Fruit fly (Drosophila melanogaster): ENCODE data around the gene CG7369.

DNA sequence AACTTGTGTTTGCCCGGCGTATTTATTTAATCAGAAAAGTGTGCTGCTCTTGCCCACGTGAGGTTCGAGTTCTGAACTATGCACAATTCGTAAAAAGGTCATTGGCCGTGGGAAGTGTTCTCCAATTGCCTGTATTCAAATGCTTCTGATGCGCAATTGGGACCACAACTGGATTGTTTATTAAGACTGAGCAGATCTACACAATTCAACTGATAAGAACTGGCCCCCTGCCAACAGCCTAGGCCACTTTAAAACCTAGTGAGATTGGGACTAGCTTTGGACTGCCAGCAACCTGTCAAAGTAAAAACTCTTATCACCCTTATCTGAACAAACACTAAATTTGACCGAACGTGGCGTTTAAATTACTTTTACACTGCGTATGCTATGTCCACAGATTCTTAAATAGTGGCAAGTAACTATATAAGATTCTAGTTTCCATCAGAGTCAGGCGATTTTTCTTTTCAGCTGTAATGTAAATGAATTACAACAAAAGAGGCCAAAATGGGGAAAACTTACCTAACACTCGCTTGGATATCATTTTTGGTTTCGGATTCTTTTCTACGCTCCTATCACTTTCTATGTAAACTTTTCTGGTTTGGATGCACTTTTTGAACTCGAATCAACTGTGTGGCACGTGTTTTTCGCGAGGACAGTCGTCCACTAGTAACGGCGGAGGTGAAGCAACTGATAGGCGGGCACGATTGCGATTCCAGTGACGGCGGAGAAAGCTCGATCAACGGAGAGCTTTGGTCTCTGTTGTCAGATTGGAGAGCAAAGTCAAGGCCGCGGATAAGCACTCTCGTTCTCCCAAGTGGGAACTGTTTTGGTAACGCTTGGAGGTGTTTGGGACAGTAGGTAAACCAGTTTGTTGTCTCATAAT, 3.6 kb upstream of the CG7369 start, which contains the start of gene CG11241:
- no peak for TF ChIP-seq CG17186 (GFP tag; optimal IDR thresholded peaks at IDR 0.05)
- no peak for TF ChIP-seq btn (GFP tag; optimal IDR thresholded peaks at IDR 0.05)
- no peak for TF ChIP-seq CG15073 (GFP tag; optimal IDR thresholded peaks at IDR 0.05)

Data from whole organism, embryonic.